1 fruit fly cellular context compared by ENCODE assay signal in genomic region chr2L:8211070-8211469, dm6.
TF ChIP-seq lines count a peak whose summit lies in the region.

Gene Ssb-c31a (plus strand): TSS chr2L:8211347.

TF ChIP-seq in whole organism, embryonic, 481 proteins besides CTCF, POLR2A, EP300 and RAD21 (continued from another document and continues in another):
- TF ChIP-seq Asciz (GFP tag; optimal IDR thresholded peaks at IDR 0.05; lab: Kevin White, UChicago) (no peak), tgo (GFP tag; IDR thresholded peaks at IDR 0.05; lab: Robert Waterston, UW) (peak; percentile 47; the same call in 1 of the 3 replicates), CG5953 (GFP tag; IDR thresholded peaks at IDR 0.05; lab: Robert Waterston, UW) (no peak), sna (GFP tag; IDR thresholded peaks at IDR 0.05; lab: Robert Waterston, UW; ENCODE audit: partially characterized antibody) (peak; percentile 63; the same call in 1 of the 2 replicates), org-1 (GFP tag; optimal IDR thresholded peaks at IDR 0.05; lab: Kevin White, UChicago) (no peak), nmo (GFP tag; optimal IDR thresholded peaks at IDR 0.05; lab: Kevin White, UChicago) (peak; percentile 64), CG10979 (tag; optimal IDR thresholded peaks at IDR 0.05; lab: Kevin White, UChicago) (peak; percentile 32), CG1603 (tag; optimal IDR thresholded peaks at IDR 0.05; lab: Kevin White, UChicago) (peak; percentile 56), Optix (GFP tag; IDR thresholded peaks at IDR 0.05; lab: Robert Waterston, UW) (no peak), insv (GFP tag; optimal IDR thresholded peaks at IDR 0.05; lab: Kevin White, UChicago) (peak in 1 of 2 experiments; percentile 34), tx (GFP tag; optimal IDR thresholded peaks at IDR 0.05; lab: Kevin White, UChicago) (peak; percentile 20), Gug (GFP tag; IDR thresholded peaks at IDR 0.05; lab: Robert Waterston, UW) (no peak), Adf1 (GFP tag; IDR thresholded peaks at IDR 0.05; lab: Robert Waterston, UW) (peak; percentile 15; the same call in 1 of the 2 replicates), CG12155 (GFP tag; optimal IDR thresholded peaks at IDR 0.05; lab: Kevin White, UChicago) (peak; percentile 56), CG17361 (GFP tag; IDR thresholded peaks at IDR 0.05; lab: Robert Waterston, UW) (peak; percentile 59; the same call in 2 of the 3 replicates), Mrtf (GFP tag; IDR thresholded peaks at IDR 0.05; lab: Robert Waterston, UW) (no peak), sob (GFP tag; IDR thresholded peaks at IDR 0.05; lab: Robert Waterston, UW) (peak; percentile 81), CG10147 (GFP tag; optimal IDR thresholded peaks at IDR 0.05; lab: Kevin White, UChicago) (peak; percentile 61), nerfin-2 (GFP tag; IDR thresholded peaks at IDR 0.05; lab: Robert Waterston, UW; ENCODE audit: partially characterized antibody) (no peak), CG3407 (GFP tag; optimal IDR thresholded peaks at IDR 0.05; lab: Kevin White, UChicago) (peak; percentile 18), br (optimal IDR thresholded peaks at IDR 0.05; lab: Kevin White, UChicago) (no peak), Hmr (GFP tag; optimal IDR thresholded peaks at IDR 0.05; lab: Kevin White, UChicago) (peak; percentile 65), CG11085 (GFP tag; IDR thresholded peaks at IDR 0.05; lab: Robert Waterston, UW) (no peak), CG14050 (GFP tag; IDR thresholded peaks at IDR 0.05; lab: Robert Waterston, UW) (no peak), HmgD (GFP tag; optimal IDR thresholded peaks at IDR 0.05; lab: Kevin White, UChicago) (no peak), CG42726 (GFP tag; IDR thresholded peaks at IDR 0.05; lab: Robert Waterston, UW; ENCODE audit: partially characterized antibody) (no peak), CG32772 (GFP tag; IDR thresholded peaks at IDR 0.05; lab: Robert Waterston, UW) (no peak), kni (GFP tag; optimal IDR thresholded peaks at IDR 0.05; lab: Kevin White, UChicago) (no peak), CG34422 (GFP tag; IDR thresholded peaks at IDR 0.05; lab: Robert Waterston, UW) (peak; percentile 29; the same call in 1 of the 3 replicates), CG9727 (GFP tag; optimal IDR thresholded peaks at IDR 0.05; lab: Kevin White, UChicago) (peak; percentile 45), CG11504 (tag; optimal IDR thresholded peaks at IDR 0.05; lab: Kevin White, UChicago) (peak; percentile 54), Doc3 (GFP tag; IDR thresholded peaks at IDR 0.05; lab: Robert Waterston, UW; ENCODE audit: partially characterized antibody) (peak; percentile 87), CG4424 (GFP tag; optimal IDR thresholded peaks at IDR 0.05; lab: Kevin White, UChicago) (peak; percentile 39), CG10543 (GFP tag; optimal IDR thresholded peaks at IDR 0.05; lab: Kevin White, UChicago) (peak; percentile 51), MTF-1 (GFP tag; optimal IDR thresholded peaks at IDR 0.05; lab: Kevin White, UChicago; ENCODE audit: borderline replicate concordance) (no peak), gfzf (GFP tag; optimal IDR thresholded peaks at IDR 0.05; lab: Kevin White, UChicago) (peak; percentile 9), Dek (tag; optimal IDR thresholded peaks at IDR 0.05; lab: Kevin White, UChicago) (no peak), CG3065 (GFP tag; optimal IDR thresholded peaks at IDR 0.05; lab: Kevin White, UChicago) (no peak), gsb (GFP tag; IDR thresholded peaks at IDR 0.05; lab: Robert Waterston, UW) (no peak), CG4328 (GFP tag; optimal IDR thresholded peaks at IDR 0.05; lab: Kevin White, UChicago) (peak; percentile 59), mam (GFP tag; optimal IDR thresholded peaks at IDR 0.05; lab: Kevin White, UChicago) (peak; percentile 69), Kr (GFP tag; optimal IDR thresholded peaks at IDR 0.05; lab: Kevin White, UChicago) (no peak), repo (GFP tag; optimal IDR thresholded peaks at IDR 0.05; lab: Kevin White, UChicago) (peak; percentile 22), vnd (GFP tag; IDR thresholded peaks at IDR 0.05; lab: Robert Waterston, UW; ENCODE audit: partially characterized antibody) (peak; percentile 70), CG4617 (GFP tag; optimal IDR thresholded peaks at IDR 0.05; lab: Kevin White, UChicago; ENCODE audit: borderline replicate concordance) (peak; percentile 68), wor (GFP tag; IDR thresholded peaks at IDR 0.05; lab: Robert Waterston, UW) (no peak), twi (tag; optimal IDR thresholded peaks at IDR 0.05; lab: Kevin White, UChicago) (peak; percentile 46), CG9797 (GFP tag; optimal IDR thresholded peaks at IDR 0.05; lab: Kevin White, UChicago) (peak; percentile 15), CG31224 (GFP tag; IDR thresholded peaks at IDR 0.05; lab: Robert Waterston, UW) (peak; percentile 25; the same call in 1 of the 2 replicates), CG4730 (GFP tag; IDR thresholded peaks at IDR 0.05; lab: Robert Waterston, UW) (no peak), CG5245 (GFP tag; optimal IDR thresholded peaks at IDR 0.05; lab: Kevin White, UChicago) (no peak), H15 (GFP tag; IDR thresholded peaks at IDR 0.05; lab: Robert Waterston, UW) (no peak), dimm (GFP tag; IDR thresholded peaks at IDR 0.05; lab: Robert Waterston, UW) (no peak), CG9876 (GFP tag; optimal IDR thresholded peaks at IDR 0.05; lab: Kevin White, UChicago) (no peak), CG4282 (GFP tag; optimal IDR thresholded peaks at IDR 0.05; lab: Kevin White, UChicago) (no peak), bigmax (GFP tag; optimal IDR thresholded peaks at IDR 0.05; lab: Kevin White, UChicago) (no peak), Scr (GFP tag; IDR thresholded peaks at IDR 0.05; lab: Robert Waterston, UW; ENCODE audit: partially characterized antibody) (peak; percentile 86), nerfin-1 (tag; optimal IDR thresholded peaks at IDR 0.05; lab: Kevin White, UChicago) (peak; percentile 47), CG6654 (GFP tag; optimal IDR thresholded peaks at IDR 0.05; lab: Kevin White, UChicago) (no peak), CG13424 (tag; optimal IDR thresholded peaks at IDR 0.05; lab: Kevin White, UChicago) (peak; percentile 52), Atf-2 (GFP tag; optimal IDR thresholded peaks at IDR 0.05; lab: Kevin White, UChicago) (peak; percentile 51), HmgZ (tag; optimal IDR thresholded peaks at IDR 0.05; lab: Kevin White, UChicago) (peak; percentile 78), toy (GFP tag; IDR thresholded peaks at IDR 0.05; lab: Robert Waterston, UW) (no peak), Hmx (GFP tag; optimal IDR thresholded peaks at IDR 0.05; lab: Kevin White, UChicago) (peak; percentile 33), stc (GFP tag; IDR thresholded peaks at IDR 0.05; lab: Robert Waterston, UW) (no peak), Gsc (GFP tag; IDR thresholded peaks at IDR 0.05; lab: Robert Waterston, UW) (no peak), nom (GFP tag; optimal IDR thresholded peaks at IDR 0.05; lab: Kevin White, UChicago) (peak; percentile 35), CG18764 (GFP tag; optimal IDR thresholded peaks at IDR 0.05; lab: Kevin White, UChicago) (peak; percentile 60), bsh (GFP tag; optimal IDR thresholded peaks at IDR 0.05; lab: Kevin White, UChicago) (peak in 1 of 2 experiments; percentile 45), CG13894 (tag; optimal IDR thresholded peaks at IDR 0.05; lab: Kevin White, UChicago) (no peak), Doc2 (GFP tag; IDR thresholded peaks at IDR 0.05; lab: Robert Waterston, UW) (no peak), danr (GFP tag; IDR thresholded peaks at IDR 0.05; lab: Robert Waterston, UW) (no peak), CG11560 (tag; IDR thresholded peaks at IDR 0.05; lab: Robert Waterston, UW) (no peak), CG17912 (GFP tag; optimal IDR thresholded peaks at IDR 0.05; lab: Kevin White, UChicago) (no peak), Hsf (GFP tag; optimal IDR thresholded peaks at IDR 0.05; lab: Kevin White, UChicago) (peak; percentile 62), Hr3 (GFP tag; optimal IDR thresholded peaks at IDR 0.05; lab: Kevin White, UChicago) (peak; percentile 18), pita (GFP tag; optimal IDR thresholded peaks at IDR 0.05; lab: Kevin White, UChicago) (no peak), CG11247 (GFP tag; IDR thresholded peaks at IDR 0.05; lab: Robert Waterston, UW) (no peak), Mes4 (GFP tag; optimal IDR thresholded peaks at IDR 0.05; lab: Kevin White, UChicago) (no peak), CG12391 (tag; optimal IDR thresholded peaks at IDR 0.05; lab: Kevin White, UChicago) (peak; percentile 57), bbx (GFP tag; IDR thresholded peaks at IDR 0.05; lab: Robert Waterston, UW; ENCODE audit: partially characterized antibody) (peak; percentile 40; the same call in 1 of the 2 replicates), CG12071 (GFP tag; optimal IDR thresholded peaks at IDR 0.05; lab: Kevin White, UChicago) (no peak), Poxn (GFP tag; IDR thresholded peaks at IDR 0.05; lab: Robert Waterston, UW) (no peak), jing (GFP tag; optimal IDR thresholded peaks at IDR 0.05; lab: Kevin White, UChicago) (no peak), CG10959 (GFP tag; IDR thresholded peaks at IDR 0.05; lab: Robert Waterston, UW) (no peak), Nf-YC (tag; optimal IDR thresholded peaks at IDR 0.05; lab: Kevin White, UChicago) (peak; percentile 57), ttk (GFP tag; IDR thresholded peaks at IDR 0.05; lab: Robert Waterston, UW) (0 out of 2 replicates have a peak, but pooled peaks have one; percentile 43), yki (optimal IDR thresholded peaks at IDR 0.05; lab: Kevin White, UChicago) (no peak), Sry-β (GFP tag; optimal IDR thresholded peaks at IDR 0.05; lab: Kevin White, UChicago) (no peak), slbo (GFP tag; IDR thresholded peaks at IDR 0.05; lab: Robert Waterston, UW) (peak; percentile 66; the same call in 1 of the 2 replicates), CG4820 (GFP tag; optimal IDR thresholded peaks at IDR 0.05; lab: Kevin White, UChicago) (peak; percentile 15), lola (GFP tag; optimal IDR thresholded peaks at IDR 0.05; lab: Kevin White, UChicago) (peak in 1 of 3 experiments; percentile 47), Usf (GFP tag; optimal IDR thresholded peaks at IDR 0.05; lab: Kevin White, UChicago) (no peak), CG16815 (GFP tag; optimal IDR thresholded peaks at IDR 0.05; lab: Kevin White, UChicago) (peak; percentile 10), tup (GFP tag; optimal IDR thresholded peaks at IDR 0.05; lab: Kevin White, UChicago) (peak; percentile 28), CG17359 (tag; optimal IDR thresholded peaks at IDR 0.05; lab: Kevin White, UChicago) (peak; percentile 24), jigr1 (GFP tag; IDR thresholded peaks at IDR 0.05; lab: Robert Waterston, UW) (no peak), sqz (GFP tag; optimal IDR thresholded peaks at IDR 0.05; lab: Kevin White, UChicago) (no peak), Jarid2 (GFP tag; optimal IDR thresholded peaks at IDR 0.05; lab: Kevin White, UChicago) (no peak), pho (GFP tag; optimal IDR thresholded peaks at IDR 0.05; lab: Kevin White, UChicago) (peak; percentile 62), pzg (GFP tag; optimal IDR thresholded peaks at IDR 0.05; lab: Kevin White, UChicago) (peak; percentile 58), schlank (tag; optimal IDR thresholded peaks at IDR 0.05; lab: Kevin White, UChicago) (no peak), HLH54F (GFP tag; optimal IDR thresholded peaks at IDR 0.05; lab: Kevin White, UChicago) (peak; percentile 53), mld (GFP tag; IDR thresholded peaks at IDR 0.05; lab: Robert Waterston, UW; ENCODE audit: partially characterized antibody) (no peak), Spps (tag; optimal IDR thresholded peaks at IDR 0.05; lab: Kevin White, UChicago) (peak; percentile 13), Aef1 (GFP tag; IDR thresholded peaks at IDR 0.05; lab: Robert Waterston, UW) (0 out of 3 replicates have a peak, but pooled peaks have one; percentile 14), vvl (GFP tag; IDR thresholded peaks at IDR 0.05; lab: Robert Waterston, UW) (no peak; the same call in 1 of the 2 replicates), chinmo (GFP tag; IDR thresholded peaks at IDR 0.05; lab: Robert Waterston, UW; ENCODE audit: partially characterized antibody) (0 out of 4 replicates have a peak, but pooled peaks have one; percentile 47), seq (GFP tag; IDR thresholded peaks at IDR 0.05; lab: Robert Waterston, UW) (no peak), rib (GFP tag; IDR thresholded peaks at IDR 0.05; lab: Robert Waterston, UW) (0 out of 2 replicates have a peak, but pooled peaks have one; percentile 17), zen2 (GFP tag; IDR thresholded peaks at IDR 0.05; lab: Robert Waterston, UW; ENCODE audit: partially characterized antibody) (peak; percentile 28; the same call in 1 of the 3 replicates), gcm2 (GFP tag; optimal IDR thresholded peaks at IDR 0.05; lab: Kevin White, UChicago) (no peak), Camta (GFP tag; optimal IDR thresholded peaks at IDR 0.05; lab: Kevin White, UChicago) (peak; percentile 26), CG43689 (GFP tag; IDR thresholded peaks at IDR 0.05; lab: Robert Waterston, UW) (no peak), PHDP (tag; optimal IDR thresholded peaks at IDR 0.05; lab: Kevin White, UChicago) (peak; percentile 43), Hey (tag; optimal IDR thresholded peaks at IDR 0.05; lab: Kevin White, UChicago) (no peak), Blimp-1 (GFP tag; optimal IDR thresholded peaks at IDR 0.05; lab: Kevin White, UChicago) (peak; percentile 30), sisA (GFP tag; IDR thresholded peaks at IDR 0.05; lab: Robert Waterston, UW) (no peak), CG7786 (GFP tag; optimal IDR thresholded peaks at IDR 0.05; lab: Kevin White, UChicago) (peak; percentile 53), CG2712 (tag; optimal IDR thresholded peaks at IDR 0.05; lab: Kevin White, UChicago) (peak; percentile 60), ash1 (GFP tag; optimal IDR thresholded peaks at IDR 0.05; lab: Kevin White, UChicago) (no peak), CG8478 (optimal IDR thresholded peaks at IDR 0.05; lab: Kevin White, UChicago) (no peak), salm (tag; optimal IDR thresholded peaks at IDR 0.05; lab: Kevin White, UChicago) (no peak), sim (GFP tag; IDR thresholded peaks at IDR 0.05; lab: Robert Waterston, UW) (no peak), onecut (GFP tag; IDR thresholded peaks at IDR 0.05; lab: Robert Waterston, UW) (peak; percentile 88), CG7928 (GFP tag; optimal IDR thresholded peaks at IDR 0.05; lab: Kevin White, UChicago) (no peak), pnt (GFP tag; optimal IDR thresholded peaks at IDR 0.05; lab: Kevin White, UChicago) (no peak), CG7745 (tag; optimal IDR thresholded peaks at IDR 0.05; lab: Kevin White, UChicago) (no peak), Hand (GFP tag; optimal IDR thresholded peaks at IDR 0.05; lab: Kevin White, UChicago) (no peak), Dip3 (GFP tag; optimal IDR thresholded peaks at IDR 0.05; lab: Kevin White, UChicago) (peak; percentile 44), CG11093 (GFP tag; IDR thresholded peaks at IDR 0.05; lab: Robert Waterston, UW) (no peak), sens (GFP tag; lab: Kevin White, UChicago) (peak; percentile 93)
